Worm (Caenorhabditis elegans): ENCODE data around the gene irld-23.

ce11 chrX:17045529-17045928 lies 35.0 kb downstream of the irld-23 start, which contains the start of gene C30G4.2:
- TF ChIP-seq ztf-23 (GFP tag; IDR thresholded peaks at IDR 0.05), result no peak
- no peak for TF ChIP-seq ref-1 (GFP tag; conservative IDR thresholded peaks at IDR 0.05)
- TF ChIP-seq cog-1 (tag; optimal IDR thresholded peaks at IDR 0.05), result no peak
- no peak for TF ChIP-seq tab-1 (GFP tag; IDR thresholded peaks at IDR 0.05)
- TF ChIP-seq flt-1 (GFP tag; IDR thresholded peaks at IDR 0.05), result no peak
- TF ChIP-seq med-1 (GFP tag; optimal IDR thresholded peaks at IDR 0.05; ENCODE audit: insufficient read depth), result no peak
- no peak for TF ChIP-seq T22C8.4 (GFP tag; IDR thresholded peaks at IDR 0.05)
- TF ChIP-seq klf-2 (GFP tag; conservative IDR thresholded peaks at IDR 0.05), result no peak
- TF ChIP-seq ztf-29 (GFP tag; IDR thresholded peaks at IDR 0.05), result no peak

Data from whole organism, midembryonic.